Worm (Caenorhabditis elegans) whole organism, midembryonic: ENCODE data around the gene fipr-27.
"Not testable (repeated sequence)": the region's sequence is repeated elsewhere in the genome, so short reads cannot be mapped to it uniquely, and the experiment has no call there.

Source experiments
- cog-1 ChIP-seq: sonication (generic microtip); optimal IDR thresholded peaks from 2 replicates; lab custom pipeline; 2016; ENCODE audit warnings: missing genetic modification characterization, missing compliant biosample characterization
- flt-1 ChIP-seq: fragments of 200-800 bp; sonication (Bioruptor generic); IDR thresholded peaks from 2 replicates; pipeline ENCODE4 v1.3.6; 2022; ENCODE audit warnings: missing genetic modification characterization, missing compliant biosample characterization
- tab-1 ChIP-seq: fragments of 200-800 bp; sonication (Bioruptor generic); IDR thresholded peaks from 2 replicates; pipeline ENCODE4 v1.3.6; 2022; ENCODE audit warnings: missing genetic modification characterization, missing compliant biosample characterization
- ztf-23 ChIP-seq: fragments of 200-800 bp; sonication (Bioruptor generic); IDR thresholded peaks from 2 replicates; pipeline ENCODE4 v1.3.6; 2022; ENCODE audit warnings: missing genetic modification reagents, missing genetic modification characterization, missing compliant biosample characterization
- ztf-29 ChIP-seq: fragments of 200-800 bp; sonication (Bioruptor generic); IDR thresholded peaks from 2 replicates; pipeline ENCODE4 v1.3.6; 2022; ENCODE audit warnings: missing genetic modification reagents, missing genetic modification characterization, missing compliant biosample characterization

DNA sequence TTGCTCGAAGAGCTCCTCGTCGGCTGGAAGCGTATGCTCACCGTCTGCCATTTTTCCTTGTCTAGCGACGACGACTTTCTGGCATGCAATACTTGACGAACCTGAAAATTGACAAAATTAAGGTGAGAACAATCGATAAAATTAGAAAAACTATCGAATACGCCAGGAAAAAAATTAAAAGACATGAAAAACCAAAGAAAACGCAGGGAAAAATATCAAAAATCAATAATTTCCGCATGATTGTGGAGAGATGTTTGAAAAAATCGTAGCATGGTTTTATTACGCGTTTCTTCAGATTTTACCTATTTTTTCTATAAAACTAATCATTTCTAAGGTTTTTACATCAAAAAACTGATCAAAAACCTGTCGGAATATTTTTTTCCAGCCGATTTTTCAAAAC lies 25.1 kb downstream of the fipr-27 start, which contains the start of gene set-26:
- not testable (repeated sequence) for TF ChIP-seq ztf-29 (GFP tag; lab: Robert Waterston, UW); flt-1 (GFP tag; lab: Robert Waterston, UW); ztf-23; cog-1 (tag; lab: Kevin White, UChicago); tab-1
